Fruit fly (Drosophila melanogaster): ENCODE measurements around the gene Cpr73D.

Gene Cpr73D

DNA sequence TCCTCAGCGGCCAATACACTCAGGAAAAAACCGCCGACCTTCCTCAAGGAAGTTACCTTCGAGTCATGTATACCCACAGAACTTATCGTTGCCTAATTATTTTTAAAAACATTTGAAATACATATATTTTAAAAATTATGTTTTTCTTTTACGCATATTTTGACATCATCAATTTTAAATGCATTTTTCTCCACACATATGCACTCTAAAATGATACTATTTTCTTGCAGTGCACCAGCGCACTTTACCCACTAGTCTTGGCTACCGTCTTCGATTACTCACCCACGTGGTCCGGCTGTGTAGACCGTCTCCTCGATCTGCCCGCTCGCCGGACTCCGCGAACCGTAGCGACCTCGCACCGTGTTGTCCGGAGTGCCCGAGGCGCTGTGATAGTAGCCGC is 16.2 kb downstream of the Cpr73D start:
- no peak for TF ChIP-seq Hr78 (GFP tag; optimal IDR thresholded peaks at IDR 0.05)
- peak; percentile 16 for TF ChIP-seq br (GFP tag; optimal IDR thresholded peaks at IDR 0.05)
- TF ChIP-seq rgr (GFP tag; optimal IDR thresholded peaks at IDR 0.05): peak; percentile 4

DNA sequence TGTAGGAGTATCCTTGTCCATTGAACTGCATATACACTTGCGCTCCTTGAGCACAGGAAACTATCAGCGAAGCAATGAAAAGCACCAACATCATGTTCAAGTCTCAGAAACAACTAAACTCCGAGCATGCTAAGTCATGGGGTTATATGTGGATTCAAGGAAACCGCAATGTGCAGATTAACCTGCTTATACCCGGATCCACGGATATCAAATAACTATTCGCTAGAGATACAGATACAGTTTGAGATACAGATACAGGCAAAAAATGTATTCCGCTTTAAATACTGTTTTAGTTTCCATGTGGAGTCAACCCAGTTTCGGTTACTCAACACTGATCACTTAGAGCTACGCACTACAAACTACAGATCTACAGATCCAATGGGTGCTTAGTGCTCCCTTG is 18.6 kb downstream of the Cpr73D start, which contains the start of gene CG13022:
Gene CG13022, minus strand, starts transcription at position 101 of the 400 bp plus-strand sequence.
- TF ChIP-seq Abd-B (GFP tag; optimal IDR thresholded peaks at IDR 0.05): no peak
- TF ChIP-seq Rel (GFP tag; optimal IDR thresholded peaks at IDR 0.05): no peak
- no peak for TF ChIP-seq Rel (tag; optimal IDR thresholded peaks at IDR 0.05)
- no peak for TF ChIP-seq Dif (GFP tag; optimal IDR thresholded peaks at IDR 0.05; ENCODE audit: partially characterized antibody)
- no peak for TF ChIP-seq Mio (GFP tag; optimal IDR thresholded peaks at IDR 0.05)
- no peak for TF ChIP-seq CG9705 (GFP tag; optimal IDR thresholded peaks at IDR 0.05)
- TF ChIP-seq jim (GFP tag; optimal IDR thresholded peaks at IDR 0.05): no peak
- no peak for TF ChIP-seq N (GFP tag; optimal IDR thresholded peaks at IDR 0.05)

DNA sequence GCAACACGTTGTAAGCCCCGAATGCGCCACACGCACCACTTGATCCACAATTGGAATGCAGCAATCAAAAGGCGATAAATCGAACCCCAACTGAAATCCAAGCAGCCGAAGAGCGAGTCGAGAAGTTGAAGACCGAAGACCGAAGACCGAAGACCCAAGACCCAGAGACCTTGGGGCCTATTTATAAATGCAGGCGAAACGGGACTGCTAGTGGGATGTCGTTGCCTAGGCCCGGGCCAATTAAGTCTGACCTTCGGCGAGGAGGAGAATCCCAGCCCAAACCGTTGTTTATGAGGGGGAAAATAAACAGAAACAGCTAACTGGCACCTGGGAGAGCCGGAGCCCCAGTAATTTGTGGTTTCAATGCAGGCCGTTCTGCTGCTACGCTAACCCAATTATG is 20.8 kb downstream of the Cpr73D start:
- TF ChIP-seq N (GFP tag; optimal IDR thresholded peaks at IDR 0.05): no peak
- TF ChIP-seq CG9705 (GFP tag; optimal IDR thresholded peaks at IDR 0.05): no peak
- no peak for TF ChIP-seq psq (GFP tag; optimal IDR thresholded peaks at IDR 0.05)
- no peak for TF ChIP-seq rgr (GFP tag; optimal IDR thresholded peaks at IDR 0.05)
- TF ChIP-seq br (GFP tag; optimal IDR thresholded peaks at IDR 0.05): no peak
- no peak for TF ChIP-seq Hnf4 (GFP tag; optimal IDR thresholded peaks at IDR 0.05)
- TF ChIP-seq brk (GFP tag; optimal IDR thresholded peaks at IDR 0.05): no peak
- no peak for TF ChIP-seq Dfd (GFP tag; optimal IDR thresholded peaks at IDR 0.05)
- no peak for TF ChIP-seq Mio (GFP tag; optimal IDR thresholded peaks at IDR 0.05)
- no peak for TF ChIP-seq woc (GFP tag; optimal IDR thresholded peaks at IDR 0.05)

DNA sequence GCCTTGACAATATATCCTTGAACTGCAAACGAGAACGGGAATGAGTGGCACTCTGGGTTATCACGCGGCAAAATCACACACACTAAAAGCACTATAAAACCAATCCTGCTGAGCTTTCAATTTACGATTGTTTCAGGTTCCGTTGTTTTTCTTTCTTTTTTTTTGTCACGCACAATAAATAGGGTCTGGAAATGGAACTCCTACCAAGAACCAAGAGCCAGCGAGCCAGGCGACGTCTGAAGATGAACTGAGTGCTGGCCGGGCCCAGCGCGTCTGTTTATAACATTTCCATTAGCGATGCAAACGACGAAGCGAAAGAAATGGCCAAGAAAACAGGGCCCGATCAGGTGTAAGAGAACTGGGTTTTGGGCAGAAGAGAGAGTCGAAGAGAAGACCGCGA is 22.2 kb downstream of the Cpr73D start, which contains the start of gene CG11905:
Gene CG11905, minus strand, starts transcription at position 253 of the 400 bp plus-strand sequence.
- TF ChIP-seq h (GFP tag; optimal IDR thresholded peaks at IDR 0.05): no peak
- TF ChIP-seq tai (GFP tag; optimal IDR thresholded peaks at IDR 0.05): no peak
- no peak for TF ChIP-seq HLH106 (tag; optimal IDR thresholded peaks at IDR 0.05)
- TF ChIP-seq Hnf4 (GFP tag; optimal IDR thresholded peaks at IDR 0.05): no peak
- TF ChIP-seq jim (GFP tag; optimal IDR thresholded peaks at IDR 0.05): no peak
- TF ChIP-seq psq (GFP tag; optimal IDR thresholded peaks at IDR 0.05): peak; percentile 7
- TF ChIP-seq Sp1 (GFP tag; optimal IDR thresholded peaks at IDR 0.05): no peak
- TF ChIP-seq usp (GFP tag; optimal IDR thresholded peaks at IDR 0.05): no peak
- no peak for TF ChIP-seq foxo (GFP tag; optimal IDR thresholded peaks at IDR 0.05)
- no peak for TF ChIP-seq dl (GFP tag; optimal IDR thresholded peaks at IDR 0.05; ENCODE audit: insufficient read depth in 1 of 2, partially characterized antibody in 2 of 2)
- TF ChIP-seq Dif (GFP tag; optimal IDR thresholded peaks at IDR 0.05; ENCODE audit: partially characterized antibody): peak; percentile 26
- TF ChIP-seq CG32264 (GFP tag; optimal IDR thresholded peaks at IDR 0.05): no peak
- TF ChIP-seq Myc (optimal IDR thresholded peaks at IDR 0.05): no peak
- no peak for TF ChIP-seq CrebA (GFP tag; optimal IDR thresholded peaks at IDR 0.05; ENCODE audit: borderline replicate concordance)
- TF ChIP-seq lola (GFP tag; optimal IDR thresholded peaks at IDR 0.05): no peak
- no peak for TF ChIP-seq Jra (GFP tag; optimal IDR thresholded peaks at IDR 0.05)
- no peak for TF ChIP-seq Dfd (GFP tag; optimal IDR thresholded peaks at IDR 0.05)
- no peak for TF ChIP-seq CG9705 (GFP tag; optimal IDR thresholded peaks at IDR 0.05)
- no peak for TF ChIP-seq ey (GFP tag; optimal IDR thresholded peaks at IDR 0.05)
- TF ChIP-seq OdsH (GFP tag; optimal IDR thresholded peaks at IDR 0.05): no peak
- TF ChIP-seq Vsx2 (GFP tag; optimal IDR thresholded peaks at IDR 0.05; ENCODE audit: partially characterized antibody): peak; percentile 34
- no peak for TF ChIP-seq sage (GFP tag; optimal IDR thresholded peaks at IDR 0.05)
- TF ChIP-seq Hr83 (GFP tag; optimal IDR thresholded peaks at IDR 0.05; ENCODE audit: poor library complexity, severe bottlenecking): no peak
- TF ChIP-seq GATAd (GFP tag; optimal IDR thresholded peaks at IDR 0.05): no peak
- TF ChIP-seq dmrt93B (GFP tag; optimal IDR thresholded peaks at IDR 0.05): no peak
- no peak for TF ChIP-seq dsf (GFP tag; optimal IDR thresholded peaks at IDR 0.05; ENCODE audit: borderline replicate concordance)
- no peak for TF ChIP-seq pan (optimal IDR thresholded peaks at IDR 0.05)
- no peak for TF ChIP-seq br (GFP tag; optimal IDR thresholded peaks at IDR 0.05)
- TF ChIP-seq N (GFP tag; optimal IDR thresholded peaks at IDR 0.05): no peak
- TF ChIP-seq woc (GFP tag; optimal IDR thresholded peaks at IDR 0.05): no peak
- peak; percentile 6 for TF ChIP-seq fru (GFP tag; optimal IDR thresholded peaks at IDR 0.05)
